Worm (Caenorhabditis elegans): Measurements from ENCODE around the gene F59B1.10.
A peak's percentile ranks its signal among the peaks of the same experiment; 100 is the strongest.

F59B1.10 gene

ce11 chrV:3686292-3686691, 38.5 kb upstream of the F59B1.10 start:
- TF ChIP-seq nhr-76 (tag; optimal IDR thresholded peaks at IDR 0.05) = no peak
- TF ChIP-seq lsy-2 (tag; optimal IDR thresholded peaks at IDR 0.05) = peak in 1 of 2 experiments; percentile 59
- TF ChIP-seq ceh-90 (tag; optimal IDR thresholded peaks at IDR 0.05) = no peak

ce11 chrV:3685790-3686208, 38.0 kb upstream of the F59B1.10 start, which contains the start of gene W08A12.2:
W08A12.2 (minus strand) TSS chrV:3685892.
- TF ChIP-seq vab-15 (tag; optimal IDR thresholded peaks at IDR 0.05) = no peak
- no peak for TF ChIP-seq aly-2 (tag; optimal IDR thresholded peaks at IDR 0.05)
- no peak for TF ChIP-seq mef-2 (tag; optimal IDR thresholded peaks at IDR 0.05)
- peak; percentile 87 for TF ChIP-seq rnt-1 (tag; optimal IDR thresholded peaks at IDR 0.05)
- TF ChIP-seq zag-1 (tag; optimal IDR thresholded peaks at IDR 0.05) = no peak
- TF ChIP-seq ztf-11 (tag; optimal IDR thresholded peaks at IDR 0.05) = no peak
- peak in 1 of 2 experiments; percentile 59 for TF ChIP-seq lin-35 (GFP tag; optimal IDR thresholded peaks at IDR 0.05)
- no peak for TF ChIP-seq C04F5.9 (tag; optimal IDR thresholded peaks at IDR 0.05)
- TF ChIP-seq fos-1 (tag; optimal IDR thresholded peaks at IDR 0.05) = peak; percentile 32
- TF ChIP-seq unc-130 (tag; optimal IDR thresholded peaks at IDR 0.05) = peak; percentile 46
- TF ChIP-seq efl-1 (optimal IDR thresholded peaks at IDR 0.05) = peak; percentile 34 to 44
- peak; percentile 12 to 52 for TF ChIP-seq efl-1 (GFP tag; optimal IDR thresholded peaks at IDR 0.05 in 1 of 2)
- TF ChIP-seq pag-3 (tag; optimal IDR thresholded peaks at IDR 0.05; ENCODE audit: borderline replicate concordance, insufficient read depth) = peak; percentile 10
- peak; percentile 81 for TF ChIP-seq nhr-19 (GFP tag; conservative IDR thresholded peaks at IDR 0.05)
- peak; percentile 47 for TF ChIP-seq nhr-47 (tag; optimal IDR thresholded peaks at IDR 0.05)
- no peak for TF ChIP-seq ceh-82 (tag; optimal IDR thresholded peaks at IDR 0.05)
- TF ChIP-seq egl-27 (tag; optimal IDR thresholded peaks at IDR 0.05) = no peak
- no peak for TF ChIP-seq nhr-11 (tag; optimal IDR thresholded peaks at IDR 0.05)
- TF ChIP-seq snu-23 (GFP tag; optimal IDR thresholded peaks at IDR 0.05) = peak; percentile 62
- TF ChIP-seq blmp-1 (tag; optimal IDR thresholded peaks at IDR 0.05) = no peak
- peak; percentile 39 for TF ChIP-seq nhr-90 (tag; optimal IDR thresholded peaks at IDR 0.05; ENCODE audit: poor library complexity)
- TF ChIP-seq lin-39 (tag; optimal IDR thresholded peaks at IDR 0.05) = peak; percentile 42
- TF ChIP-seq nhr-85 (tag) = peak; percentile 77
- TF ChIP-seq dpl-1 (GFP tag; optimal IDR thresholded peaks at IDR 0.05) = peak in 1 of 3 experiments; percentile 14
- no peak for TF ChIP-seq hlh-4 (tag; optimal IDR thresholded peaks at IDR 0.05)
- peak; percentile 40; the same call in 1 of the 2 replicates for TF ChIP-seq unc-98 (GFP tag; IDR thresholded peaks at IDR 0.05)
- peak in 1 of 2 experiments; percentile 76 for TF ChIP-seq mdl-1 (tag; optimal IDR thresholded peaks at IDR 0.05)
- TF ChIP-seq nhr-20 (tag; optimal IDR thresholded peaks at IDR 0.05) = peak; percentile 69
- no peak for TF ChIP-seq lin-13 (GFP tag; optimal IDR thresholded peaks at IDR 0.05)
- TF ChIP-seq swsn-7 (tag; optimal IDR thresholded peaks at IDR 0.05) = peak; percentile 37
- TF ChIP-seq unc-30 (tag; optimal IDR thresholded peaks at IDR 0.05) = no peak
- no peak for TF ChIP-seq Y116A8C.19 (tag; optimal IDR thresholded peaks at IDR 0.05; ENCODE audit: borderline replicate concordance)
- peak; percentile 88 for TF ChIP-seq nhr-71 (tag; optimal IDR thresholded peaks at IDR 0.05)
- TF ChIP-seq ztf-4 (tag; optimal IDR thresholded peaks at IDR 0.05) = peak; percentile 31
- TF ChIP-seq ceh-8 (GFP tag; optimal IDR thresholded peaks at IDR 0.05) = no peak
- TF ChIP-seq tbx-2 (tag; optimal IDR thresholded peaks at IDR 0.05) = peak; percentile 25
- no peak for TF ChIP-seq sup-37 (GFP tag; optimal IDR thresholded peaks at IDR 0.05)
- no peak for TF ChIP-seq irx-1 (tag; optimal IDR thresholded peaks at IDR 0.05)
- TF ChIP-seq lin-14 (GFP tag; optimal IDR thresholded peaks at IDR 0.05) = peak; percentile 87
- no peak for TF ChIP-seq ets-5 (GFP tag; IDR thresholded peaks at IDR 0.05)
- no peak for TF ChIP-seq nhr-12 (tag; optimal IDR thresholded peaks at IDR 0.05)
- TF ChIP-seq nhr-28 (tag; optimal IDR thresholded peaks at IDR 0.05) = no peak
- TF ChIP-seq lsy-2 (tag; optimal IDR thresholded peaks at IDR 0.05) = peak; percentile 45 to 51
- TF ChIP-seq nhr-77 (tag; optimal IDR thresholded peaks at IDR 0.05) = no peak
- TF ChIP-seq hpl-2 (GFP tag; optimal IDR thresholded peaks at IDR 0.05) = no peak
- TF ChIP-seq elt-3 (tag; optimal IDR thresholded peaks at IDR 0.05) = peak in 1 of 6 experiments; percentile 5
- no peak for TF ChIP-seq C34B4.2 (tag; optimal IDR thresholded peaks at IDR 0.05)
- TF ChIP-seq ceh-63 (GFP tag; optimal IDR thresholded peaks at IDR 0.05) = no peak

All from whole organism, L1 larva.